Worm (Caenorhabditis elegans) whole organism, L4 larva: ENCODE measurements around the gene vps-15.

Experiments
- ama-1 ChIP-seq: fragments of 150-350 bp; optimal IDR thresholded peaks from 2 replicates; lab custom pipeline; 2014; ENCODE audit warnings: inconsistent platforms, mixed read lengths
- ceh-82 ChIP-seq: sonication (generic microtip); optimal IDR thresholded peaks from 2 replicates; lab custom pipeline; 2017; ENCODE audit warnings: missing biosample characterization, missing genetic modification characterization
- dve-1 ChIP-seq: sonication (generic microtip); optimal IDR thresholded peaks from 2 replicates; lab custom pipeline; 2017; ENCODE audit warnings: antibody characterized with exemption, mild to moderate bottlenecking, missing genetic modification characterization, missing compliant biosample characterization; ENCODE audit not compliant: insufficient read depth
- lin-13 ChIP-seq: fragments of 150-350 bp; optimal IDR thresholded peaks from 2 replicates; lab custom pipeline; 2014; ENCODE audit warnings: missing biosample characterization, missing genetic modification reagents, missing genetic modification characterization
- lin-39 ChIP-seq: fragments of 150-350 bp; optimal IDR thresholded peaks from 2 replicates; lab custom pipeline; 2014; ENCODE audit warnings: missing biosample characterization, missing genetic modification reagents, missing genetic modification characterization
- mxl-3 ChIP-seq: fragments of 200-800 bp; sonication (Bioruptor generic); optimal IDR thresholded peaks from 2 replicates; lab custom pipeline; 2018; ENCODE audit warnings: mild to moderate bottlenecking, missing genetic modification characterization, missing compliant biosample characterization
- nhr-10 ChIP-seq: fragments of 150-350 bp; optimal IDR thresholded peaks from 2 replicates; lab custom pipeline; 2014; ENCODE audit warnings: missing biosample characterization, missing genetic modification characterization
- nhr-76 ChIP-seq: fragments of 150-350 bp; optimal IDR thresholded peaks from 2 replicates; lab custom pipeline; 2014; ENCODE audit warnings: missing biosample characterization, missing genetic modification characterization
- nhr-77 ChIP-seq: fragments of 150-350 bp; optimal IDR thresholded peaks from 2 replicates; lab custom pipeline; 2014; ENCODE audit warnings: missing biosample characterization, missing genetic modification characterization
- pha-4 ChIP-seq, 2 experiments: fragments of 150-350 bp in 1 of 2; fragments of 200-800 bp in 1 of 2; sonication (Bioruptor generic) in 1 of 2; IDR thresholded peaks in 1 of 2; optimal IDR thresholded peaks in 1 of 2; 2 replicates each; pipeline versions ENCODE4 v1.3.6 to Lab custom; 2014 to 2022; ENCODE audit warnings: missing genetic modification characterization in 2 of 2, missing genetic modification reagents in 2 of 2, missing biosample characterization in 1 of 2, missing compliant biosample characterization in 1 of 2
- snpc-4 ChIP-seq: fragments of 150-350 bp; optimal IDR thresholded peaks from 2 replicates; lab custom pipeline; 2014; ENCODE audit warnings: missing biosample characterization, missing genetic modification characterization
- tag-97 ChIP-seq: fragments of 200-800 bp; sonication (Bioruptor generic); IDR thresholded peaks from 2 replicates; pipeline ENCODE4 v1.3.6; 2022; ENCODE audit warnings: missing genetic modification characterization, missing compliant biosample characterization
- unc-39 ChIP-seq: sonication (generic microtip); optimal IDR thresholded peaks from 2 replicates; lab custom pipeline; 2017; ENCODE audit warnings: missing biosample characterization, missing genetic modification characterization
- ztf-7 ChIP-seq: fragments of 150-350 bp; optimal IDR thresholded peaks from 2 replicates; lab custom pipeline; 2014; ENCODE audit warnings: missing biosample characterization, missing genetic modification characterization

DNA sequence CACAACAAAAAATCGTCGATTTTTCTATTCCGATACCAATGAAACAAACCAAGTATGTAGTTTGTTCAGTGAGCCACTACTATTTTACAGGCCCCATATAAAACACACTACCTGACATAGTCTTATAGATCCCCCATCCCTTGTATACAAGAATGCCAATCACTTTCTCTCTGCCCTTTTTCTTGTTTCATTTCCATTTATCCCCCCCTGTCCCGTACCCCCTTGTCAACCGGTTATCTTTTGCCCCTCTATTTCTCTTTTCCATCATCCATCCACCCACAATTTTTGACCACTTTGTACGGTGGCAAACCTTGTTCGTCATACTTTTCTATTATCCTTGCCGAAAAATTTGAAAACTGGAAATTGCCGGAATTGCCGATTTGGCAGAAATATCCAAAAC lies 37.3 kb upstream of the vps-15 start:
- TF ChIP-seq ama-1 (lab: Kevin White, UChicago) (no peak), dve-1 (tag; lab: Kevin White, UChicago) (no peak), ztf-7 (tag; lab: Kevin White, UChicago) (no peak), nhr-77 (tag; lab: Kevin White, UChicago) (no peak), snpc-4 (tag; lab: Kevin White, UChicago) (no peak), pha-4 (GFP tag; IDR thresholded peaks at IDR 0.05; lab: Robert Waterston, UW) (no peak), pha-4 (tag; optimal IDR thresholded peaks at IDR 0.05; lab: Kevin White, UChicago) (no peak), mxl-3 (no peak), nhr-10 (tag; lab: Kevin White, UChicago) (no peak), tag-97 (GFP tag; lab: Robert Waterston, UW) (no peak), unc-39 (tag; lab: Kevin White, UChicago) (no peak), lin-39 (tag; lab: Kevin White, UChicago) (no peak), ceh-82 (tag; lab: Kevin White, UChicago) (no peak), lin-13 (GFP tag; lab: Kevin White, UChicago) (no peak), nhr-76 (tag; lab: Kevin White, UChicago) (no peak)
